Fruit fly (Drosophila melanogaster): Measurements from ENCODE around the gene CG3618.

CG3618 gene

DNA sequence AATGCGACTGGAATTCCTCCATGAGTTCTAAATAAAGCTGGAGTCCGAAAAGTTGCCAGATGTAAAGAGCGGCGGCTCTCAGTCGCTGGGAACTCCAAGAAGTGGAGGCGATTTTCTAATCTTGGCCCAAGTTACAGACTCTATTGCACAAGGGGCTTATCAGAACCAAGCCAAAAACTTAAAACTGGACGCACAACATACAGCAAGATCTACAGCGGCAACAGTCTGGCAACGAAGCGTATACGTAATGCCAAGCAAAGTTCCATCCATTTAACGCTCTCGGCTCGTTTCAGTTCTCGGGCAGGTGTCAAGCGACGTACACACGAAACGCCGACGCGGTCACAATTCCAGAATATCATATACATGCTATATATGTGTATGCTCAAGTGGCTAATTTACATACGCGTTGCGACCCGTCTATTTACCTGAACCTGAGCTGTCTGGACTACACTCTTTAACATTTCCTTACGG, 22.0 kb upstream of the CG3618 start:
- no peak for TF ChIP-seq Sry-δ (GFP tag; optimal IDR thresholded peaks at IDR 0.05)
- TF ChIP-seq Side (GFP tag; optimal IDR thresholded peaks at IDR 0.05), result no peak
- 0 out of 2 replicates have a peak, but pooled peaks have one; percentile 4 for TF ChIP-seq Adf1 (GFP tag; IDR thresholded peaks at IDR 0.05)
- TF ChIP-seq stc (GFP tag; IDR thresholded peaks at IDR 0.05), result no peak
- no peak for TF ChIP-seq Nf-YC (tag; optimal IDR thresholded peaks at IDR 0.05)
- no peak for TF ChIP-seq CG10147 (GFP tag; optimal IDR thresholded peaks at IDR 0.05)
- TF ChIP-seq grn (GFP tag; optimal IDR thresholded peaks at IDR 0.05), result no peak
- peak; percentile 55 for TF ChIP-seq sug (tag; optimal IDR thresholded peaks at IDR 0.05)
- no peak for TF ChIP-seq her (GFP tag; optimal IDR thresholded peaks at IDR 0.05)
- no peak for TF ChIP-seq Dll (GFP tag; IDR thresholded peaks at IDR 0.05; ENCODE audit: partially characterized antibody)
- no peak for TF ChIP-seq CG3163 (GFP tag; optimal IDR thresholded peaks at IDR 0.05)
- TF ChIP-seq CG11456 (GFP tag; IDR thresholded peaks at IDR 0.05), result no peak
- TF ChIP-seq PHDP (tag; optimal IDR thresholded peaks at IDR 0.05), result no peak
- no peak for TF ChIP-seq CG31441 (GFP tag; IDR thresholded peaks at IDR 0.05)
- TF ChIP-seq Usf (GFP tag; optimal IDR thresholded peaks at IDR 0.05), result no peak
- TF ChIP-seq eyg (GFP tag; optimal IDR thresholded peaks at IDR 0.05), result no peak
- TF ChIP-seq Kr (GFP tag; optimal IDR thresholded peaks at IDR 0.05), result no peak
- no peak for TF ChIP-seq Xbp1 (GFP tag; optimal IDR thresholded peaks at IDR 0.05)
- no peak for TF ChIP-seq Awh (GFP tag; IDR thresholded peaks at IDR 0.05)
- peak; percentile 30; the same call in 1 of the 2 replicates for TF ChIP-seq vvl (GFP tag; IDR thresholded peaks at IDR 0.05)
- peak; percentile 42 for TF ChIP-seq Jarid2 (GFP tag; optimal IDR thresholded peaks at IDR 0.05)
- no peak for TF ChIP-seq Chrac-16 (GFP tag; optimal IDR thresholded peaks at IDR 0.05)
- TF ChIP-seq Gsc (GFP tag; IDR thresholded peaks at IDR 0.05), result no peak
- no peak for TF ChIP-seq chm (GFP tag; IDR thresholded peaks at IDR 0.05)
- no peak for TF ChIP-seq CG14014 (GFP tag; IDR thresholded peaks at IDR 0.05)
- TF ChIP-seq Dfd (GFP tag; optimal IDR thresholded peaks at IDR 0.05), result no peak
- no peak for TF ChIP-seq jigr1 (GFP tag; IDR thresholded peaks at IDR 0.05)
- no peak for TF ChIP-seq CG10431 (GFP tag; optimal IDR thresholded peaks at IDR 0.05)
- no peak for TF ChIP-seq CG9876 (GFP tag; optimal IDR thresholded peaks at IDR 0.05)
- no peak for TF ChIP-seq CG11093 (GFP tag; IDR thresholded peaks at IDR 0.05)
- TF ChIP-seq Med (GFP tag), result peak; percentile 15
- TF ChIP-seq gcm (GFP tag; optimal IDR thresholded peaks at IDR 0.05), result no peak
- TF ChIP-seq CG12219 (GFP tag; optimal IDR thresholded peaks at IDR 0.05), result no peak
- TF ChIP-seq ac (GFP tag; optimal IDR thresholded peaks at IDR 0.05), result no peak
- no peak for TF ChIP-seq CG17186 (GFP tag; optimal IDR thresholded peaks at IDR 0.05)
- TF ChIP-seq CG15269 (tag; optimal IDR thresholded peaks at IDR 0.05), result no peak
- TF ChIP-seq chinmo (GFP tag; IDR thresholded peaks at IDR 0.05; ENCODE audit: partially characterized antibody), result peak; percentile 57; the same call in 1 of the 4 replicates
- no peak for TF ChIP-seq Max (GFP tag; optimal IDR thresholded peaks at IDR 0.05)
- TF ChIP-seq zf30C (GFP tag; optimal IDR thresholded peaks at IDR 0.05), result no peak
- TF ChIP-seq BtbVII (GFP tag; optimal IDR thresholded peaks at IDR 0.05), result no peak
- TF ChIP-seq knrl (GFP tag; IDR thresholded peaks at IDR 0.05; ENCODE audit: partially characterized antibody), result no peak
- no peak for TF ChIP-seq dan (GFP tag; IDR thresholded peaks at IDR 0.05)
- no peak for TF ChIP-seq sima (GFP tag; optimal IDR thresholded peaks at IDR 0.05)
- TF ChIP-seq Six4 (GFP tag; optimal IDR thresholded peaks at IDR 0.05), result no peak
- TF ChIP-seq zfh2 (GFP tag; optimal IDR thresholded peaks at IDR 0.05), result no peak
- TF ChIP-seq ranshi (GFP tag; IDR thresholded peaks at IDR 0.05), result no peak
- TF ChIP-seq CG2678 (tag; optimal IDR thresholded peaks at IDR 0.05), result no peak
- TF ChIP-seq CrebB (tag; optimal IDR thresholded peaks at IDR 0.05), result no peak
- no peak for TF ChIP-seq slp2 (GFP tag; optimal IDR thresholded peaks at IDR 0.05)
- TF ChIP-seq amos (GFP tag; IDR thresholded peaks at IDR 0.05; ENCODE audit: partially characterized antibody), result peak; percentile 29; the same call in 1 of the 2 replicates
- no peak for TF ChIP-seq grau (tag; optimal IDR thresholded peaks at IDR 0.05)
- peak; percentile 37 for TF ChIP-seq sd (tag; optimal IDR thresholded peaks at IDR 0.05)

Measured in whole organism, embryonic.